Worm (Caenorhabditis elegans): Measurements from ENCODE around the gene C09G1.5.
A peak's percentile ranks its signal among the peaks of the same experiment; 100 is the strongest.

C09G1.5 gene

ce11 chrX:15917000-15917399 lies 41.9 kb upstream of the C09G1.5 start, which contains the start of the genes F31B9.4 and F31B9.2:
F31B9.4 (minus strand) TSS chrX:15917100.
F31B9.2 (plus strand) TSS chrX:15917367.
- TF ChIP-seq attf-4 (tag; optimal IDR thresholded peaks at IDR 0.05): no peak
- no peak for TF ChIP-seq Y75B8A.6 (GFP tag; IDR thresholded peaks at IDR 0.05)
- TF ChIP-seq daf-16 (GFP tag; optimal IDR thresholded peaks at IDR 0.05): no peak
- TF ChIP-seq daf-16 (tag; optimal IDR thresholded peaks at IDR 0.05): no peak
- TF ChIP-seq lir-3 (tag; optimal IDR thresholded peaks at IDR 0.05): no peak
- TF ChIP-seq snpc-1.2 (GFP tag; IDR thresholded peaks at IDR 0.05): no peak
- no peak for TF ChIP-seq saeg-2 (GFP tag; IDR thresholded peaks at IDR 0.05)
- TF ChIP-seq lim-7 (GFP tag; IDR thresholded peaks at IDR 0.05): no peak
- TF ChIP-seq ceh-44 (GFP tag; IDR thresholded peaks at IDR 0.05): no peak
- TF ChIP-seq Y48G9A.11 (GFP tag; IDR thresholded peaks at IDR 0.05): no peak
- TF ChIP-seq egl-43 (GFP tag; IDR thresholded peaks at IDR 0.05): no peak
- TF ChIP-seq nhr-6 (tag; optimal IDR thresholded peaks at IDR 0.05): no peak
- no peak for TF ChIP-seq lin-1 (GFP tag; IDR thresholded peaks at IDR 0.05)
- no peak for TF ChIP-seq sdz-12 (GFP tag; optimal IDR thresholded peaks at IDR 0.05)
- TF ChIP-seq daf-19 (GFP tag; conservative IDR thresholded peaks at IDR 0.05): no peak
- no peak for TF ChIP-seq fos-1 (tag; optimal IDR thresholded peaks at IDR 0.05)
- TF ChIP-seq F37D6.2 (tag; optimal IDR thresholded peaks at IDR 0.05): no peak
- TF ChIP-seq ctbp-1 (GFP tag; IDR thresholded peaks at IDR 0.05): no peak
- TF ChIP-seq mxl-3 (GFP tag; optimal IDR thresholded peaks at IDR 0.05): no peak
- no peak for TF ChIP-seq lin-39 (tag; optimal IDR thresholded peaks at IDR 0.05)

ce11 chrX:15919372-15919771 lies 39.5 kb upstream of the C09G1.5 start, which contains the start of gene F31B9.7:
F31B9.7 (plus strand) TSS chrX:15919672.
- no peak for TF ChIP-seq zfp-2 (tag; optimal IDR thresholded peaks at IDR 0.05)
- no peak for TF ChIP-seq Y48G9A.11 (GFP tag; IDR thresholded peaks at IDR 0.05)
- peak; percentile 51 for TF ChIP-seq aha-1 (tag)

ce11 chrX:15923440-15923839 lies 35.4 kb upstream of the C09G1.5 start, which contains the start of gene F31B9.3:
F31B9.3 (plus strand) TSS chrX:15923740.
- TF ChIP-seq jun-1 (tag; optimal IDR thresholded peaks at IDR 0.05) (no peak), F44E2.7 (GFP tag; IDR thresholded peaks at IDR 0.05) (no peak), ctbp-1 (GFP tag; IDR thresholded peaks at IDR 0.05) (no peak), nhr-111 (GFP tag; optimal IDR thresholded peaks at IDR 0.05) (no peak), ceh-28 (tag; optimal IDR thresholded peaks at IDR 0.05) (no peak), snpc-4 (tag; optimal IDR thresholded peaks at IDR 0.05) (no peak), php-3 (GFP tag; IDR thresholded peaks at IDR 0.05) (no peak), unc-39 (tag; optimal IDR thresholded peaks at IDR 0.05) (no peak), attf-4 (tag; optimal IDR thresholded peaks at IDR 0.05) (no peak), daf-16 (GFP tag; optimal IDR thresholded peaks at IDR 0.05) (no peak), daf-16 (tag; optimal IDR thresholded peaks at IDR 0.05) (no peak), mxl-2 (GFP tag; conservative IDR thresholded peaks at IDR 0.05) (no peak), zip-2 (tag; optimal IDR thresholded peaks at IDR 0.05) (no peak), dve-1 (tag; optimal IDR thresholded peaks at IDR 0.05; ENCODE audit: insufficient read depth) (no peak), nhr-11 (tag; optimal IDR thresholded peaks at IDR 0.05) (no peak), lin-38 (GFP tag; IDR thresholded peaks at IDR 0.05) (no peak), dmd-9 (GFP tag; IDR thresholded peaks at IDR 0.05) (no peak), rbr-2 (tag; optimal IDR thresholded peaks at IDR 0.05) (no peak), nhr-10 (tag; optimal IDR thresholded peaks at IDR 0.05) (no peak), snpc-1.2 (GFP tag; IDR thresholded peaks at IDR 0.05) (no peak)

ce11 chrX:15932859-15933258 lies 26.0 kb upstream of the C09G1.5 start:
- TF ChIP-seq set-16 (GFP tag; IDR thresholded peaks at IDR 0.05) (0 out of 2 replicates have a peak, but pooled peaks have one; percentile 9), F10B5.3 (tag; optimal IDR thresholded peaks at IDR 0.05) (no peak)
